Fruit fly (Drosophila melanogaster) whole organism, embryonic: ENCODE data around the gene dj-1beta.

ENCODE experiments used
- Asciz ChIP-seq: fragments of 200-800 bp; sonication (Bioruptor generic); optimal IDR thresholded peaks from 2 replicates; lab custom pipeline; 2017; ENCODE audit warnings: missing biosample characterization, mild to moderate bottlenecking, missing genetic modification characterization, missing genetic modification reagents
- Bgb ChIP-seq: fragments of 200-800 bp; sonication (Bioruptor generic); IDR thresholded peaks from 2 replicates; pipeline ENCODE4 v1.3.6; 2022; ENCODE audit warnings: missing biosample characterization, missing genetic modification characterization; ENCODE audit not compliant: partially characterized antibody
- CG10321 ChIP-seq: fragments of 200-800 bp; sonication (Bioruptor generic); IDR thresholded peaks from 2 replicates; pipeline ENCODE4 v1.3.6; 2022; ENCODE audit warnings: missing biosample characterization, missing genetic modification characterization
- CG10366 ChIP-seq: fragments of 200-800 bp; sonication (Bioruptor generic); IDR thresholded peaks from 2 replicates; pipeline ENCODE4 v1.3.6; 2022; ENCODE audit warnings: missing biosample characterization, missing genetic modification characterization
- CG12104 ChIP-seq: fragments of 200-800 bp; sonication (Bioruptor generic); optimal IDR thresholded peaks from 3 replicates; lab custom pipeline; 2016; ENCODE audit warnings: missing biosample characterization, missing genetic modification characterization
- CG12744 ChIP-seq: fragments of 200-800 bp; sonication (Bioruptor generic); optimal IDR thresholded peaks from 2 replicates; lab custom pipeline; 2016; ENCODE audit warnings: missing biosample characterization, missing genetic modification characterization
- CG14441 ChIP-seq: fragments of 200-800 bp; sonication (Bioruptor generic); IDR thresholded peaks from 2 replicates; pipeline ENCODE4 v1.3.6; 2022; ENCODE audit warnings: missing biosample characterization, missing genetic modification characterization
- CG15011 ChIP-seq: fragments of 200-800 bp; sonication (Bioruptor generic); optimal IDR thresholded peaks from 3 replicates; lab custom pipeline; 2018; ENCODE audit warnings: missing biosample characterization, mild to moderate bottlenecking, missing genetic modification characterization
- CG15601 ChIP-seq: fragments of 200-800 bp; sonication (Bioruptor generic); optimal IDR thresholded peaks from 3 replicates; lab custom pipeline; 2019; ENCODE audit warnings: missing biosample characterization, mild to moderate bottlenecking, missing genetic modification characterization, moderate library complexity
- CG17186 ChIP-seq: fragments of 200-800 bp; sonication (Bioruptor generic); optimal IDR thresholded peaks from 3 replicates; lab custom pipeline; 2017; ENCODE audit warnings: missing biosample characterization, missing genetic modification reagents, missing genetic modification characterization
- CG30020 ChIP-seq: fragments of 200-800 bp; optimal IDR thresholded peaks from 2 replicates; lab custom pipeline; 2019; ENCODE audit warnings: missing biosample characterization, mild to moderate bottlenecking, missing genetic modification characterization, moderate library complexity
- CG32772 ChIP-seq: fragments of 200-800 bp; sonication (Bioruptor generic); IDR thresholded peaks from 2 replicates; pipeline ENCODE4 v1.3.6; 2022; ENCODE audit warnings: missing biosample characterization, missing genetic modification characterization
- CG3726 ChIP-seq: fragments of 200-800 bp; sonication (Bioruptor generic); IDR thresholded peaks from 3 replicates; pipeline ENCODE4, ENCODE4 v1.3.6; 2022; ENCODE audit warnings: missing biosample characterization, missing genetic modification characterization
- CG4707 ChIP-seq: fragments of 200-800 bp; sonication (Bioruptor generic); optimal IDR thresholded peaks from 2 replicates; lab custom pipeline; 2018; ENCODE audit warnings: missing biosample characterization, mild to moderate bottlenecking, missing genetic modification characterization, moderate library complexity
- CG7963 ChIP-seq: fragments of 200-800 bp; sonication (Bioruptor generic); IDR thresholded peaks from 3 replicates; pipeline ENCODE4 v1.3.6; 2022; ENCODE audit warnings: missing biosample characterization, missing genetic modification characterization; ENCODE audit not compliant: partially characterized antibody
- CG8290 ChIP-seq, 3 experiments: fragments of 200-800 bp; sonication (Bioruptor generic); optimal IDR thresholded peaks; 2 replicates each; lab custom pipeline; 2016 to 2019; ENCODE audit warnings: missing biosample characterization in 3 of 3, missing genetic modification characterization in 3 of 3, mild to moderate bottlenecking in 2 of 3, moderate library complexity in 1 of 3
- CG8478 ChIP-seq: fragments of >200 bp; optimal IDR thresholded peaks from 2 replicates; lab custom pipeline; 2018
- CoRest ChIP-seq: fragments of 200-800 bp; sonication (Bioruptor generic); optimal IDR thresholded peaks from 3 replicates; lab custom pipeline; 2018; ENCODE audit warnings: missing biosample characterization, mild to moderate bottlenecking, missing genetic modification characterization, moderate library complexity
- D19A ChIP-seq: fragments of 200-800 bp; optimal IDR thresholded peaks from 3 replicates; lab custom pipeline; 2019; ENCODE audit warnings: missing biosample characterization, mild to moderate bottlenecking, missing genetic modification characterization, moderate library complexity
- Dp ChIP-seq: fragments of 200-800 bp; sonication (Bioruptor generic); optimal IDR thresholded peaks from 2 replicates; lab custom pipeline; 2018; ENCODE audit warnings: missing biosample characterization, mild to moderate bottlenecking, missing genetic modification characterization, moderate library complexity
- Elba2 ChIP-seq: fragments of 200-800 bp; sonication (Bioruptor generic); optimal IDR thresholded peaks from 3 replicates; lab custom pipeline; 2016; ENCODE audit warnings: missing biosample characterization, missing genetic modification characterization
- Hr78 ChIP-seq, 2 experiments: fragments of 200-800 bp in 1 of 2; fragments of >200 bp in 1 of 2; sonication (Bioruptor generic) in 1 of 2; optimal IDR thresholded peaks; 2 replicates each; lab custom pipeline; 2017 to 2019; ENCODE audit warnings: missing biosample characterization in 2 of 2, missing genetic modification characterization in 2 of 2, mild to moderate bottlenecking in 1 of 2, moderate library complexity in 1 of 2
- Mrtf ChIP-seq: fragments of 200-800 bp; sonication (Bioruptor generic); IDR thresholded peaks from 3 replicates; pipeline ENCODE4 v1.3.6; 2022; ENCODE audit warnings: missing biosample characterization, missing genetic modification characterization
- Side ChIP-seq: fragments of 200-800 bp; sonication (Bioruptor generic); optimal IDR thresholded peaks from 2 replicates; lab custom pipeline; 2016; ENCODE audit warnings: missing biosample characterization, missing genetic modification characterization
- Spps ChIP-seq: fragments of 200-800 bp; sonication (Bioruptor generic); optimal IDR thresholded peaks from 2 replicates; lab custom pipeline; 2018; ENCODE audit warnings: missing biosample characterization, mild to moderate bottlenecking, missing genetic modification characterization
- Sry-β ChIP-seq: fragments of 200-800 bp; sonication (Bioruptor generic); optimal IDR thresholded peaks from 2 replicates; lab custom pipeline; 2018; ENCODE audit warnings: missing biosample characterization, mild to moderate bottlenecking, missing genetic modification characterization, moderate library complexity
- Sry-δ ChIP-seq: fragments of 200-800 bp; sonication (Bioruptor generic); optimal IDR thresholded peaks from 2 replicates; lab custom pipeline; 2016; ENCODE audit warnings: missing biosample characterization, missing genetic modification characterization
- Xbp1 ChIP-seq: fragments of 200-800 bp; sonication (Bioruptor generic); optimal IDR thresholded peaks from 3 replicates; lab custom pipeline; 2016; ENCODE audit warnings: missing biosample characterization, mild to moderate bottlenecking, missing genetic modification characterization
- ara ChIP-seq: fragments of 200-800 bp; sonication (Bioruptor generic); IDR thresholded peaks from 2 replicates; pipeline ENCODE4 v1.3.6; 2022; ENCODE audit warnings: missing biosample characterization, missing genetic modification characterization
- bowl ChIP-seq: fragments of 200-800 bp; sonication (Bioruptor generic); IDR thresholded peaks from 2 replicates; pipeline ENCODE4 v1.3.6; 2022; ENCODE audit warnings: missing biosample characterization, missing genetic modification characterization
- chif ChIP-seq, 2 experiments: fragments of 200-800 bp; sonication (Bioruptor generic); optimal IDR thresholded peaks; 3 replicates each; lab custom pipeline; 2016; ENCODE audit warnings: missing biosample characterization in 2 of 2, missing genetic modification characterization in 2 of 2
- chn ChIP-seq: fragments of 200-800 bp; sonication (Bioruptor generic); optimal IDR thresholded peaks from 2 replicates; lab custom pipeline; 2016; ENCODE audit warnings: missing biosample characterization, missing genetic modification characterization
- ci ChIP-seq: fragments of 200-800 bp; sonication (Bioruptor generic); IDR thresholded peaks from 3 replicates; pipeline ENCODE4 v1.3.6; 2022; ENCODE audit warnings: missing biosample characterization, missing genetic modification characterization
- crc ChIP-seq: fragments of 200-800 bp; sonication (Bioruptor generic); optimal IDR thresholded peaks from 2 replicates; lab custom pipeline; 2016; ENCODE audit warnings: missing biosample characterization, missing genetic modification characterization
- dysf ChIP-seq: fragments of 200-800 bp; sonication (Bioruptor generic); IDR thresholded peaks from 3 replicates; pipeline ENCODE4 v1.3.6; 2022; ENCODE audit warnings: missing biosample characterization, missing genetic modification characterization
- gcm2 ChIP-seq: fragments of 200-800 bp; sonication (Bioruptor generic); optimal IDR thresholded peaks from 2 replicates; lab custom pipeline; 2016; ENCODE audit warnings: missing biosample characterization, missing genetic modification characterization
- gro ChIP-seq: fragments of 200-800 bp; sonication (Bioruptor generic); optimal IDR thresholded peaks from 2 replicates; lab custom pipeline; 2016; ENCODE audit warnings: missing biosample characterization, missing genetic modification characterization
- knrl ChIP-seq: fragments of 200-800 bp; sonication (Bioruptor generic); IDR thresholded peaks from 3 replicates; pipeline ENCODE4 v1.3.6; 2022; ENCODE audit warnings: missing biosample characterization, missing genetic modification characterization; ENCODE audit not compliant: partially characterized antibody
- pum ChIP-seq: fragments of 200-800 bp; sonication (Bioruptor generic); optimal IDR thresholded peaks from 2 replicates; lab custom pipeline; 2016; ENCODE audit warnings: missing biosample characterization, missing genetic modification characterization
- rib ChIP-seq: fragments of 200-800 bp; sonication (Bioruptor generic); IDR thresholded peaks from 2 replicates; pipeline ENCODE4 v1.3.6; 2022; ENCODE audit warnings: missing biosample characterization, missing genetic modification characterization
- seq ChIP-seq: fragments of 200-800 bp; sonication (Bioruptor generic); IDR thresholded peaks from 2 replicates; pipeline ENCODE4 v1.3.6; 2022; ENCODE audit warnings: missing biosample characterization, missing genetic modification characterization
- sim ChIP-seq: fragments of 200-800 bp; sonication (Bioruptor generic); IDR thresholded peaks from 2 replicates; pipeline ENCODE4 v1.3.6; 2022; ENCODE audit warnings: missing biosample characterization, missing genetic modification characterization
- sima ChIP-seq: fragments of 200-800 bp; sonication (Bioruptor generic); optimal IDR thresholded peaks from 2 replicates; lab custom pipeline; 2016; ENCODE audit warnings: missing biosample characterization, missing genetic modification characterization
- so ChIP-seq: fragments of 200-800 bp; sonication (Bioruptor generic); IDR thresholded peaks from 3 replicates; pipeline ENCODE4 v1.3.6; 2022; ENCODE audit warnings: missing biosample characterization, missing genetic modification characterization
- stwl ChIP-seq: fragments of 200-800 bp; sonication (Bioruptor generic); optimal IDR thresholded peaks from 3 replicates; lab custom pipeline; 2018; ENCODE audit warnings: missing biosample characterization, mild to moderate bottlenecking, missing genetic modification characterization, moderate library complexity
- trem ChIP-seq: fragments of 200-800 bp; optimal IDR thresholded peaks from 3 replicates; lab custom pipeline; 2019; ENCODE audit warnings: missing biosample characterization, mild to moderate bottlenecking, missing genetic modification characterization, moderate library complexity
- twi ChIP-seq: fragments of 200-800 bp; optimal IDR thresholded peaks from 2 replicates; lab custom pipeline; 2019; ENCODE audit warnings: missing biosample characterization, mild to moderate bottlenecking, missing genetic modification characterization, moderate library complexity
- zfh1 ChIP-seq: fragments of 200-800 bp; sonication (Bioruptor generic); IDR thresholded peaks from 3 replicates; pipeline ENCODE4 v1.3.6; 2022; ENCODE audit warnings: missing biosample characterization, missing genetic modification characterization

Gene dj-1beta

DNA sequence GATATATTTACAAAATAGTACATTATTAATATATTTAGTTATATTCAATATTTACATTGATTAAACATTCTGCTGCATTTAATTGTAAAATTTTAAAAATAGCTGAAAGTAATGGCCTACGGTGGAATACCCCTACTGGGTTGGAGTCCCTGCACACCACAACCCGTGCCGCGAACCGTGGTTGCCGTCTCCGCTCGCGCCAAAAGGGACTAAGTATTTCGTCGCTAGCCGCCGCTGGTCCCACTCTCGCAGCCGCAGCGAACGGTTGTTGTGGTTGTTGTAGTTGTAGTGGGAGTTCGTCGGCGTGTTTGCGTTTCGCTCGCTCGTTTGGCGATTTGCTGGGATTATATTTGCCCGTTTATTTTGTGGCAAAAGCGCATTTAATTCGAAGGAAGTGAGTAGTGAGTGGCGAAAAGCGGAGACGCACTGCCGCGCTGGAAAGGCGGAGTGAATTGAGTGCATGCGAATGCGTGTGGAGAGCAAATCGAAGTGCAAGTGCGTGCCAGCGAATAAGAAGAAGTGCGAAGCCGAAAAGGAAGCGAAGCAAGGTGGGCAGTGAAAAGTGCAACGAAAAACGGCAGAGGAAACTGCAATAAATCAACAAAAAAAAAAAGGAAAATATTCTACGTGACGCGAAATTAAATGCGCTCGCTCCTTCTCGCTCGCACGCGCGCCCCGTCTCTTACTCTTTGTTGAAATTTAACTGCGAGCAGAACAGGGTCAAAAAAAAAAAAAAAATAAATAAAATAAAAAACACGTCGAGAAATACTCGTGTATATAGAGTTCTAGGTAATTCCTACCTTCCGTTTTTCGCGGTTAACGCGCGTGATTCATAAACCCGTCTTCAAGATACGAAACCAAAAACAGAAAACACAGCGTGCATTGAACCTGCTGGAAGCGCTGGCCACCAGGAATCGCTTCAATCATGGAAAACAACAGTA, 1.7 kb downstream of the dj-1beta start, which contains the start of gene cindr (continued):
- no peak for TF ChIP-seq Elba2 (GFP tag; lab: Kevin White, UChicago)
- peak; percentile 36 to 42 for TF ChIP-seq chif (GFP tag; optimal IDR thresholded peaks at IDR 0.05; lab: Kevin White, UChicago)
- no peak for TF ChIP-seq gcm2 (GFP tag; lab: Kevin White, UChicago)
- TF ChIP-seq trem (tag; lab: Kevin White, UChicago) = peak; percentile 73
- TF ChIP-seq gro (GFP tag; lab: Kevin White, UChicago) = peak; percentile 44
- TF ChIP-seq CG15601 (tag; lab: Kevin White, UChicago) = peak; percentile 54
- TF ChIP-seq Xbp1 (GFP tag; lab: Kevin White, UChicago) = peak; percentile 48
- no peak; the same call in 1 of the 2 replicates for TF ChIP-seq CG14441 (GFP tag; lab: Robert Waterston, UW)
- TF ChIP-seq Sry-β (GFP tag; lab: Kevin White, UChicago) = peak; percentile 72
- 0 out of 2 replicates have a peak, but pooled peaks have one; percentile 6 for TF ChIP-seq ara
- TF ChIP-seq CG8290 (GFP tag; optimal IDR thresholded peaks at IDR 0.05; lab: Kevin White, UChicago) = peak; percentile 67
- TF ChIP-seq CG8290 (tag; optimal IDR thresholded peaks at IDR 0.05; lab: Kevin White, UChicago) = peak; percentile 9 to 93
- peak; percentile 81 for TF ChIP-seq CG17186 (GFP tag; lab: Kevin White, UChicago)
- TF ChIP-seq CoRest = peak; percentile 76
- no peak for TF ChIP-seq CG8478 (lab: Kevin White, UChicago)
- no peak for TF ChIP-seq Mrtf (GFP tag; lab: Robert Waterston, UW)
- peak; percentile 25 for TF ChIP-seq CG30020 (tag; lab: Kevin White, UChicago)
- TF ChIP-seq CG10321 (GFP tag; lab: Robert Waterston, UW) = no peak
- TF ChIP-seq CG10366 (GFP tag; lab: Robert Waterston, UW) = peak; percentile 48
- TF ChIP-seq crc (GFP tag; lab: Kevin White, UChicago) = no peak
- peak; percentile 55 for TF ChIP-seq chn
- peak; percentile 56 for TF ChIP-seq Side
- 0 out of 3 replicates have a peak, but pooled peaks have one; percentile 32 for TF ChIP-seq dysf
- TF ChIP-seq CG4707 (GFP tag; lab: Kevin White, UChicago) = peak; percentile 10
- TF ChIP-seq pum (GFP tag; lab: Kevin White, UChicago) = no peak
- TF ChIP-seq Asciz (GFP tag; lab: Kevin White, UChicago) = no peak
- TF ChIP-seq sim = no peak
- TF ChIP-seq D19A (tag; lab: Kevin White, UChicago) = peak; percentile 57
- no peak for TF ChIP-seq CG12104 (GFP tag; lab: Kevin White, UChicago)
- no peak for TF ChIP-seq sima (GFP tag; lab: Kevin White, UChicago)
- no peak for TF ChIP-seq Hr78 (GFP tag; optimal IDR thresholded peaks at IDR 0.05; lab: Kevin White, UChicago)
- 0 out of 2 replicates have a peak, but pooled peaks have one; percentile 24 for TF ChIP-seq bowl (GFP tag; lab: Robert Waterston, UW)
- no peak for TF ChIP-seq twi
- peak; percentile 63 for TF ChIP-seq Dp (GFP tag; lab: Kevin White, UChicago)
- TF ChIP-seq knrl (GFP tag; lab: Robert Waterston, UW) = peak; percentile 59; the same call in 1 of the 3 replicates
- TF ChIP-seq so (GFP tag; lab: Robert Waterston, UW) = no peak
- TF ChIP-seq CG15011 (GFP tag; lab: Kevin White, UChicago) = no peak
- TF ChIP-seq rib = 0 out of 2 replicates have a peak, but pooled peaks have one; percentile 17
- peak; percentile 66 for TF ChIP-seq stwl (tag; lab: Kevin White, UChicago)
- TF ChIP-seq CG12744 (GFP tag; lab: Kevin White, UChicago) = no peak
- peak; percentile 73; the same call in 2 of the 3 replicates for TF ChIP-seq ci (GFP tag; lab: Robert Waterston, UW)
- TF ChIP-seq CG7963 (GFP tag; lab: Robert Waterston, UW) = no peak
- TF ChIP-seq Sry-δ = peak; percentile 60
- no peak for TF ChIP-seq CG3726 (GFP tag; lab: Robert Waterston, UW)
- no peak for TF ChIP-seq Spps (tag; lab: Kevin White, UChicago)
- TF ChIP-seq Bgb (GFP tag; lab: Robert Waterston, UW) = peak; percentile 64
- no peak; the same call in 1 of the 2 replicates for TF ChIP-seq seq
- TF ChIP-seq CG32772 (GFP tag; lab: Robert Waterston, UW) = no peak
- TF ChIP-seq zfh1 (GFP tag; lab: Robert Waterston, UW) = no peak
